Worm (Caenorhabditis elegans) whole organism, mixed stage, embryonic: ENCODE data around the gene C18E9.8.

Experiments used
- cnd-1 ChIP-seq: fragments of 200-800 bp; sonication (Bioruptor generic); optimal IDR thresholded peaks from 2 replicates; lab custom pipeline; 2018; ENCODE audit warnings: mild to moderate bottlenecking, missing genetic modification characterization, missing compliant biosample characterization
- elt-3 ChIP-seq: fragments of 150-350 bp; optimal IDR thresholded peaks from 2 replicates; lab custom pipeline; 2014; ENCODE audit warnings: missing biosample characterization, missing genetic modification characterization
- nhr-28 ChIP-seq: fragments of 150-350 bp; optimal IDR thresholded peaks from 2 replicates; lab custom pipeline; 2014; ENCODE audit warnings: missing biosample characterization, missing genetic modification characterization
- snpc-4 ChIP-seq: fragments of 150-350 bp; optimal IDR thresholded peaks from 2 replicates; lab custom pipeline; 2014; ENCODE audit warnings: missing biosample characterization, missing genetic modification characterization

- TF ChIP-seq snpc-4 (tag; lab: Kevin White, UChicago) (no peak), cnd-1 (tag; lab: Kevin White, UChicago) (no peak), nhr-28 (no peak), elt-3 (no peak)
Measured at ce11 chrII:9033034-9033433, 45.2 kb upstream of the C18E9.8 start.
